Worm (Caenorhabditis elegans) whole organism, L1 larva: ENCODE data around the gene nhr-146.

Experiments
- F16B12.6 ChIP-seq: fragments of 150-350 bp; optimal IDR thresholded peaks from 2 replicates; lab custom pipeline; 2014; ENCODE audit warnings: missing biosample characterization, missing genetic modification characterization
- aha-1 ChIP-seq: fragments of 150-350 bp; optimal IDR thresholded peaks from 2 replicates; lab custom pipeline; 2014; ENCODE audit warnings: missing biosample characterization, missing genetic modification characterization
- aly-2 ChIP-seq: fragments of 150-350 bp; optimal IDR thresholded peaks from 2 replicates; lab custom pipeline; 2014; ENCODE audit warnings: missing biosample characterization, missing genetic modification characterization
- blmp-1 ChIP-seq: fragments of 150-350 bp; optimal IDR thresholded peaks from 2 replicates; lab custom pipeline; 2014; ENCODE audit warnings: missing biosample characterization, missing genetic modification characterization
- ceh-63 ChIP-seq: fragments of 200-800 bp; sonication (Bioruptor generic); optimal IDR thresholded peaks from 2 replicates; lab custom pipeline; 2018; ENCODE audit warnings: mild to moderate bottlenecking, missing genetic modification characterization, missing compliant biosample characterization
- ceh-88 ChIP-seq: fragments of 200-800 bp; sonication (Bioruptor generic); IDR thresholded peaks from 2 replicates; pipeline ENCODE4 v1.3.6; 2022; ENCODE audit warnings: missing genetic modification characterization, missing compliant biosample characterization
- ces-1 ChIP-seq: fragments of 150-350 bp; optimal IDR thresholded peaks from 2 replicates; lab custom pipeline; 2014; ENCODE audit warnings: missing biosample characterization, missing genetic modification reagents, missing genetic modification characterization
- dsc-1 ChIP-seq: sonication (generic microtip); optimal IDR thresholded peaks from 2 replicates; lab custom pipeline; 2016; ENCODE audit warnings: mild to moderate bottlenecking, missing genetic modification characterization, missing compliant biosample characterization
- efl-3 ChIP-seq: fragments of 200-800 bp; sonication (Bioruptor generic); optimal IDR thresholded peaks from 2 replicates; lab custom pipeline; 2018; ENCODE audit warnings: mild to moderate bottlenecking, missing genetic modification characterization, missing compliant biosample characterization
- fkh-10 ChIP-seq: sonication (generic microtip); optimal IDR thresholded peaks from 2 replicates; lab custom pipeline; 2017; ENCODE audit warnings: missing biosample characterization, missing genetic modification reagents, missing genetic modification characterization
- fkh-4 ChIP-seq: sonication (generic microtip); optimal IDR thresholded peaks from 2 replicates; lab custom pipeline; 2016; ENCODE audit warnings: missing compliant biosample characterization, missing genetic modification characterization, borderline replicate concordance
- fos-1 ChIP-seq: fragments of 150-350 bp; optimal IDR thresholded peaks from 2 replicates; lab custom pipeline; 2014; ENCODE audit warnings: missing biosample characterization, missing genetic modification characterization
- grh-1 ChIP-seq: fragments of 200-800 bp; sonication (Bioruptor generic); IDR thresholded peaks from 2 replicates; pipeline ENCODE4 v1.3.6; 2022; ENCODE audit warnings: missing genetic modification reagents, missing genetic modification characterization, missing compliant biosample characterization
- hlh-17 ChIP-seq: fragments of 200-800 bp; sonication (Bioruptor generic); optimal IDR thresholded peaks from 2 replicates; lab custom pipeline; 2018; ENCODE audit warnings: missing genetic modification characterization, mild to moderate bottlenecking, missing compliant biosample characterization, moderate library complexity, borderline replicate concordance
- lin-13 ChIP-seq: fragments of 150-350 bp; optimal IDR thresholded peaks from 2 replicates; lab custom pipeline; 2014; ENCODE audit warnings: missing biosample characterization, missing genetic modification reagents, missing genetic modification characterization
- lin-14 ChIP-seq: fragments of 200-800 bp; sonication (Bioruptor generic); optimal IDR thresholded peaks from 2 replicates; lab custom pipeline; 2018; ENCODE audit warnings: mild to moderate bottlenecking, missing genetic modification characterization, moderate library complexity, missing compliant biosample characterization
- lir-3 ChIP-seq: sonication (generic microtip); optimal IDR thresholded peaks from 2 replicates; lab custom pipeline; 2016; ENCODE audit warnings: mild to moderate bottlenecking, missing genetic modification characterization, moderate library complexity, missing compliant biosample characterization; ENCODE audit not compliant: poor library complexity
- mab-9 ChIP-seq: fragments of 200-800 bp; sonication (Bioruptor generic); IDR thresholded peaks from 2 replicates; pipeline ENCODE4 v1.3.6; 2022; ENCODE audit warnings: missing genetic modification reagents, missing genetic modification characterization, missing compliant biosample characterization
- mdl-1 ChIP-seq, 2 experiments: fragments of 150-350 bp; optimal IDR thresholded peaks; 2 replicates each; lab custom pipeline; 2014 to 2017; ENCODE audit warnings: missing biosample characterization in 2 of 2, missing genetic modification characterization in 2 of 2, inconsistent platforms in 1 of 2
- nhr-12 ChIP-seq: sonication (generic microtip); optimal IDR thresholded peaks from 2 replicates; lab custom pipeline; 2017; ENCODE audit warnings: missing biosample characterization, missing genetic modification characterization
- nhr-20 ChIP-seq: sonication (generic microtip); optimal IDR thresholded peaks from 2 replicates; lab custom pipeline; 2016; ENCODE audit warnings: mild to moderate bottlenecking, missing genetic modification characterization, missing compliant biosample characterization
- nhr-28 ChIP-seq: fragments of 150-350 bp; optimal IDR thresholded peaks from 2 replicates; lab custom pipeline; 2014; ENCODE audit warnings: missing biosample characterization, missing genetic modification characterization
- nhr-47 ChIP-seq: sonication (generic microtip); optimal IDR thresholded peaks from 2 replicates; lab custom pipeline; 2016; ENCODE audit warnings: mild to moderate bottlenecking, missing genetic modification characterization, moderate library complexity, missing compliant biosample characterization
- nhr-84 ChIP-seq: sonication (generic microtip); optimal IDR thresholded peaks from 2 replicates; lab custom pipeline; 2017; ENCODE audit warnings: missing biosample characterization, missing genetic modification characterization
- nhr-85 ChIP-seq: sonication (generic microtip); peaks from one replicate; lab custom pipeline; 2016; ENCODE audit warnings: missing genetic modification characterization, inconsistent platforms, missing compliant biosample characterization
- nhr-90 ChIP-seq: sonication (generic microtip); optimal IDR thresholded peaks from 2 replicates; lab custom pipeline; 2016; ENCODE audit warnings: mild to moderate bottlenecking, missing genetic modification characterization, missing compliant biosample characterization; ENCODE audit not compliant: poor library complexity
- pag-3 ChIP-seq: sonication (generic microtip); optimal IDR thresholded peaks from 2 replicates; lab custom pipeline; 2017; ENCODE audit warnings: missing genetic modification characterization, mild to moderate bottlenecking, missing compliant biosample characterization, antibody characterized with exemption, borderline replicate concordance; ENCODE audit not compliant: insufficient read depth
- pax-3 ChIP-seq: fragments of 200-800 bp; sonication (Bioruptor generic); optimal IDR thresholded peaks from 2 replicates; lab custom pipeline; 2018; ENCODE audit warnings: mild to moderate bottlenecking, missing genetic modification characterization, moderate library complexity, missing compliant biosample characterization
- snpc-4 ChIP-seq: fragments of 150-350 bp; optimal IDR thresholded peaks from 2 replicates; lab custom pipeline; 2014; ENCODE audit warnings: missing biosample characterization, missing genetic modification characterization
- tlp-1 ChIP-seq: fragments of 150-350 bp; optimal IDR thresholded peaks from 2 replicates; lab custom pipeline; 2014; ENCODE audit warnings: missing biosample characterization, missing genetic modification characterization
- unc-130 ChIP-seq: fragments of 150-350 bp; optimal IDR thresholded peaks from 2 replicates; lab custom pipeline; 2017; ENCODE audit warnings: missing biosample characterization, missing genetic modification characterization, inconsistent platforms
- unc-86 ChIP-seq: sonication (generic microtip); optimal IDR thresholded peaks from 2 replicates; lab custom pipeline; 2016; ENCODE audit warnings: missing genetic modification characterization, missing compliant biosample characterization
- unc-98 ChIP-seq: fragments of 200-800 bp; sonication (Bioruptor generic); IDR thresholded peaks from 2 replicates; pipeline ENCODE4 v1.3.6; 2022; ENCODE audit warnings: missing genetic modification characterization, missing compliant biosample characterization
- vab-15 ChIP-seq: sonication (generic microtip); optimal IDR thresholded peaks from 2 replicates; lab custom pipeline; 2017; ENCODE audit warnings: missing genotype, mild to moderate bottlenecking, missing genetic modification characterization, missing compliant biosample characterization
- zag-1 ChIP-seq: fragments of 150-350 bp; optimal IDR thresholded peaks from 2 replicates; lab custom pipeline; 2014; ENCODE audit warnings: missing biosample characterization, missing genetic modification characterization
- ztf-11 ChIP-seq, 2 experiments: sonication (generic microtip); optimal IDR thresholded peaks; 2 replicates each; lab custom pipeline; 2016 to 2017; ENCODE audit warnings: missing genetic modification characterization in 2 of 2, missing biosample characterization in 1 of 2, missing compliant biosample characterization in 1 of 2

The nhr-146 gene

DNA sequence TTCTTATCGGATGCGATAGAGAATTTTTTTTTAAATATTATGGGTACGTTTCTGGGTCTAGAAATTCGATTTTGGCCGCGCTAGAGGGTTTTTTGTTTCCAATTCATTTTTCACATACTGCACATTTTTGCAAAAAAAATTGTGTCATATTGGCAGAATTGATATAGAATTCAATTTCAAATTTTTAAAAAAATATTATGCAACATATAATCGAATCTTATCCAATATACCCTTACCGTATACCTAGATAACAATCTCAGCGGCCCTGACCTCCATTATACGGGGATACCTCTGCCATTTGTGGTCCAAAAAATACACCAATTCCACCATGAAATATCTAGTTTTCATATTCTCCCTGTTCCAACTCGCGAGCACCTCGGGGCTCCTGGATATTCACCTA is 5.0 kb downstream of the nhr-146 start, which contains the start of gene cpg-24:
TSS of gene cpg-24 (plus strand) at position 301 of the 400 bp plus-strand sequence.
- TF ChIP-seq nhr-28 (tag; lab: Kevin White, UChicago) (no peak), vab-15 (tag; lab: Kevin White, UChicago) (no peak), F16B12.6 (tag; lab: Kevin White, UChicago) (no peak), ceh-88 (GFP tag; lab: Robert Waterston, UW) (no peak), zag-1 (tag; lab: Kevin White, UChicago) (no peak), grh-1 (GFP tag; lab: Robert Waterston, UW) (no peak), lir-3 (tag; lab: Kevin White, UChicago) (no peak), unc-130 (no peak), hlh-17 (GFP tag; lab: Kevin White, UChicago) (no peak), aly-2 (tag; lab: Kevin White, UChicago) (no peak), fkh-4 (tag; lab: Kevin White, UChicago) (no peak), mab-9 (GFP tag; lab: Robert Waterston, UW) (no peak), mdl-1 (tag; optimal IDR thresholded peaks at IDR 0.05; lab: Kevin White, UChicago) (no peak), blmp-1 (tag; lab: Kevin White, UChicago) (no peak), unc-98 (GFP tag; lab: Robert Waterston, UW) (no peak)

DNA sequence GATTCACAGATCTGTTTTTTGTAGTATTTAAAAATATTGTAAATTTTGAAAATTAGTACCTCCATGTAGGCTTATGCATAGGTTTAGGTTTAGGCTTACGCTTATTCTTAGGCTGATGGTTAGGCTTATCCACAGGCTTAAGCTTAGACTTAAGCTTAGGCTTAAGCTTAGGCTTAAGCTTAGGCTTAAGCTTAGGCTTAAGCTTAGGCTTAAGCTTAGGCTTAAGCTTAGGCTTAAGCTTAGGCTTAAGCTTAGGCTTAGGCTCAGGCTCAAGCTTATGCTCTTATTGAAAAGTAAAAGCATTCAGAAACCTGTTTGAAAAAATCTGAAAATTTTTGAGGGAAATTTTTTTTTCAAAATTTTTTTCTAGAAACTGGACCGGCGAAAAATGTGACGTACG is 6.0 kb downstream of the nhr-146 start:
- TF ChIP-seq ceh-63 (GFP tag; lab: Kevin White, UChicago) (no peak), ztf-11 (tag; optimal IDR thresholded peaks at IDR 0.05; lab: Kevin White, UChicago) (no peak), pag-3 (no peak), nhr-84 (tag; lab: Kevin White, UChicago) (no peak), vab-15 (tag; lab: Kevin White, UChicago) (no peak), unc-130 (no peak), tlp-1 (tag; lab: Kevin White, UChicago) (no peak), blmp-1 (tag; lab: Kevin White, UChicago) (no peak), mab-9 (GFP tag; lab: Robert Waterston, UW) (no peak), fkh-10 (no peak), nhr-12 (tag; lab: Kevin White, UChicago) (no peak), nhr-47 (tag; lab: Kevin White, UChicago) (no peak)

DNA sequence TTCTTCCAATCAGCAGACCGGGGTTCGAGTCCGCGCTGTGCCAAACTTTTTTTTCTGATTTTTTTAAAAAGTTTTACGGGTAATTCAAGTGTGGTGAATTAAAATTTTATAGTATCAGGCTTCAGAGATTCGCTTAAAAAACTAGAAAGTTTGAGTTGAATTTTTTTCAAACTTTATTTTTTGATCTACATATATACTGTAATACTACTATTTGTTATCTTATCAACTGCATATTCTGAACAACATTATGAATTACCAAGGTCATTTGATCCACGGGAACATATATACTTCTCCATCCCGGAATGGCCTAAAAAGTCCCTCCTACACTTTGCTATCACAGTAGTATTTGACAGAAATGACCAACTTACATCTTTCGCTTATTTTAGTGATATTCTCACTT is 6.8 kb downstream of the nhr-146 start, which contains the start of gene Y41D4B.6:
TSS of gene Y41D4B.6 (plus strand) at position 301 of the 400 bp plus-strand sequence.
- TF ChIP-seq aly-2 (tag; lab: Kevin White, UChicago) = no peak
- no peak for TF ChIP-seq fos-1
- no peak for TF ChIP-seq ceh-63 (GFP tag; lab: Kevin White, UChicago)
- no peak for TF ChIP-seq pag-3
- no peak for TF ChIP-seq nhr-90 (tag; lab: Kevin White, UChicago)
- no peak for TF ChIP-seq ztf-11 (tag; optimal IDR thresholded peaks at IDR 0.05; lab: Kevin White, UChicago)
- no peak for TF ChIP-seq lin-13
- TF ChIP-seq ces-1 (GFP tag; lab: Kevin White, UChicago) = no peak
- no peak for TF ChIP-seq lin-14
- no peak for TF ChIP-seq unc-86 (tag; lab: Kevin White, UChicago)
- no peak for TF ChIP-seq mab-9 (GFP tag; lab: Robert Waterston, UW)
- no peak for TF ChIP-seq vab-15 (tag; lab: Kevin White, UChicago)
- TF ChIP-seq aha-1 = no peak
- TF ChIP-seq dsc-1 (tag; lab: Kevin White, UChicago) = no peak
- TF ChIP-seq pax-3 = no peak
- TF ChIP-seq efl-3 (GFP tag; lab: Kevin White, UChicago) = no peak
- TF ChIP-seq nhr-20 (tag; lab: Kevin White, UChicago) = no peak
- TF ChIP-seq fkh-4 (tag; lab: Kevin White, UChicago) = no peak
- TF ChIP-seq zag-1 (tag; lab: Kevin White, UChicago) = no peak

DNA sequence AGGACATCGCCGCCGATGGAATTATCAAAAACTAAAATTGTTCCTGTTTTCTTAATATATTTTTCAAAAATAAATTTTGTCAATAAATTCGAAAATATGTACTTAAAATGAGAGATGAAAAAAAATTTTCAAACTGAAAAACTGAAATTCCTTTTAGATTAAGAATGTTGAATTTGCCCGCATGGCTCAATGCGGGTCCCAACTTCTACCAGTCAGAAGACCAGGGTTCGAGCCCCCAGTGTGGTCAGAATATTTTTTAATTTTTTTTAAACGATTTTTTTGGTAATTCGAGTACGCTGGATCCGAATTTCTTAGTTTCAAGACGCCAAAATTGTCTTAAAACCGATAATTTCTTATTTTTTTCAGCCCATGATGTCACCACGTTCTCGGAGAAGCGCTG is 10.7 kb downstream of the nhr-146 start:
- TF ChIP-seq nhr-85 (tag; lab: Kevin White, UChicago) (peak; percentile 38), snpc-4 (tag; lab: Kevin White, UChicago) (no peak)
